Worm (Caenorhabditis elegans) whole organism, L4/young adult: Measurements from ENCODE around the gene msp-113.
"Not testable (repeated sequence)": the region's sequence is repeated elsewhere in the genome, so short reads cannot be mapped to it uniquely, and the experiment has no call there.

Source experiments
- W03F9.2 ChIP-seq: fragments of 150-350 bp; optimal IDR thresholded peaks from 2 replicates; lab custom pipeline; 2014; ENCODE audit warnings: missing biosample characterization, missing genetic modification characterization
- dao-5 ChIP-seq: sonication (generic microtip); optimal IDR thresholded peaks from 2 replicates; lab custom pipeline; 2016; ENCODE audit warnings: missing genotype, missing genetic modification characterization, moderate library complexity, missing compliant biosample characterization
- him-1 ChIP-seq: sonication (generic microtip); optimal IDR thresholded peaks from 2 replicates; lab custom pipeline; 2016; ENCODE audit warnings: missing genotype, missing genetic modification reagents, missing genetic modification characterization, missing compliant biosample characterization

The msp-113 gene

DNA sequence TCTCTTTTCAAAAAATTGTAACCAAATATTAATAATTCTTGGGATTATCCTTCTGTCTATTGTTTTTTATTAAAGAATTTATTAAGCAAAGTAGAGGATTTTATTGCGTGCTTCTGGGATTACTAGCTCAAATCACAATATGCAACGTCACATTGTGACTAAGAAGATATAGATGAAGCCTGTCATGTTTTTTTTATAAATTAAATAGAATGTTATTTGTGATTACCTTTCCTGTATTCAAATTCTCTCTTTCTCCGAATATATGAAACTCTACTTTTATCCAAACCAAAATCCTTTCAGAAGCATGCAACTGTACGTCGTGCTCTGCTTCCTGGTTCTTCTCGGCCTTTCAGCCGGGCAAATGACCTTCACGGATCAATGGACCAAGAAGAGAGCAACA is 7.2 kb upstream of the msp-113 start, which contains the start of gene nlp-47:
nlp-47 (plus strand) TSS at position 301 of the 400 bp plus-strand sequence.
- no peak for TF ChIP-seq W03F9.2 (tag; lab: Kevin White, UChicago)
- no peak for TF ChIP-seq him-1 (tag; lab: Kevin White, UChicago)
- no peak for TF ChIP-seq dao-5 (tag; lab: Kevin White, UChicago)

DNA sequence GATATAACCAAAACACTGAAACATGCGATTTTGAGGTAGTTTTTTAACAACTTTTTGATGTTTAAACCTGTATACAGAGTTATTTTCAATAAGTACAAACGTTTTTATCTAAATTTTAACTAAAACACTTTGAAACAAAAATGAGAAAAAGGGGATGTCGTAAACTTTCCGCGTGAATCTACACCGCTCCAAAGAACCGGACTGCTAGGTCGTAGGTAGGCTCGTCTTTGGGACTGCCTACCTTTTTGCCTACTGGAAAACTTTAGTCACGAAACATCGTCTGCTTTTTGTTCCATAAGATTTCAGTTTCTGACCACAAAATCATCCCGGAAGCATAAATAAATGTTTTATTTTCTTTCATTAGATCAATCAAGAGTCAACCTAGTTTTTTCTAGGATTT is 6.6 kb upstream of the msp-113 start:
- TF ChIP-seq W03F9.2 (tag; lab: Kevin White, UChicago) (no peak), dao-5 (tag; lab: Kevin White, UChicago) (no peak), him-1 (tag; lab: Kevin White, UChicago) (no peak)

DNA sequence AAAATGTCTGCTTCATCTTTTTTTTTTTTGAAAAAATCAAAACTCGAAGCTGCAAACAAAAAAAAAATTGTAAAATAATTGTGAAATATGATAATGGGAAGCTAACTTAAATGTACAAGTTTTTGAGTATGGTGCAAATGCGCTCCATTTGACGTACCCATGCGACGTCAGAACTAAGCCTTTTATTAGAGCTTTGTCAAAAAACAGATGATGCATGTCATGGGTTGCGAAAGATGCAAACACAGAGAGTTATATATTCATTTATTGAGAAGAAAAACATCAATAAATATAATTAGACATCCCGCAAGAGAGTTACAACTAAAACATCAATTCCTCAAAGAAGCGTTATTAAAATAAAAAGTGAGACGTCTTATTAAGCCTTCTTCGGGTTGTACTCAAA is 3.3 kb upstream of the msp-113 start:
- TF ChIP-seq W03F9.2 (tag; lab: Kevin White, UChicago) (no peak), dao-5 (tag; lab: Kevin White, UChicago) (no peak), him-1 (tag; lab: Kevin White, UChicago) (no peak)

DNA sequence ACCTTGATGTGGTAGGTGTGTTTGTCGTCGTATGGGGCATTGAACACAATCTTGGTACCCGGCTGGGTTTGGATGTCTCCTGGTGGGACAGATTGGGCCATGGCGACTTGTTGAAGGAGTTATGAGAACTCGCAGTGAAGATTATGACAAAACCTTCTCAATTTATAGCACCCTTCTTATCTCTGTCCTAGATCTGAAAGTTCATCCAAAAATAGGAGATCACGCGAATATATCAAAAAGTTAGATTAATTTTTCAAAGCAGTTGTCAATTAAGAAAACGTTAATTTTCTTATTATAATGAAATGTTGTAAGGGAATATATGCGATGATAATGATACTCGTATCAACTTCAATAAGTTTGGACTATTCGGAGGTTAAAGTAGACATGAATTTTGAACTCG is 2.5 kb upstream of the msp-113 start, which contains the start of gene msp-51:
msp-51 (minus strand) TSS at position 101 of the 400 bp plus-strand sequence.
- TF ChIP-seq dao-5, him-1, W03F9.2 (tag; lab: Kevin White, UChicago): not testable (repeated sequence)

DNA sequence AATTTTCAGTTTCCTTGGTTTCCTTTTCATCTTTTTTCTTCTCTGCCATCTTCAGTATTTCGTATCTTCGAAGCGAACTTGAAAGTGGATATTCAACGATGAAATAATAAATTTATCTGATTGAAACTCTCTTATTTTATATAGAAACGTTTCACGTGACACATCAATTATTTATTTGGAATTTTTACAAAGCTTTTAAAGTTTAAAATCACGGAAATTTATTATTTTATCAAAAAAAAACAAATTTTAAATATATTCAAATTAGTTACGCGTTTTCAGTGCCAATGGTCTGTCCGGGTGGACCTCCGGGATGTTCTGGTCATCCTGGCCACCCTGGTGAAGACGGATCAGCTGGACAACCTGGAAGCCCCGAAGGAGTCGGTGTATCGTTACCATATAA is 5.3 kb downstream of the msp-113 start, which contains the start of gene ZK354.7:
ZK354.7 (minus strand) TSS at position 101 of the 400 bp plus-strand sequence.
- TF ChIP-seq him-1 (tag; lab: Kevin White, UChicago) (no peak), dao-5 (tag; lab: Kevin White, UChicago) (no peak), W03F9.2 (tag; lab: Kevin White, UChicago) (no peak)

DNA sequence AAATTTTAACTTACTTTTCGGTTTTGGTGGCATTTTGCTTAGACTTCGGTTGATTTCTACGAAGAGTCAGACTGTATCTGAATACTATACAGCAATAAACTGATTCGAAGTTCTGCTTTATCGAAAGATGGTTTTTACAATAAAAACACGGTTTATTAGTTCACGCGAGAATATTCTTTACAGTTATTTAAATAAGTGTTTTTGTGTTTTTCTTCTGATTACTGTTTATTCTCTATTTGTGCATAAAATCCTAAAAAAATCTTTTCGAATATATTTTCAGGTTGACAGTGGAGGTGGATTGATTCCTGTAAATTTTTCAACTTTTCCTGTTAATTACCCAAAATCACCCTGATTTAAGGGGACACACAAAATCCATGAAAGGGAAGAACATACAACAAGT is 8.3 kb downstream of the msp-113 start, which contains the start of gene ZK354.8:
ZK354.8 (minus strand) TSS at position 101 of the 400 bp plus-strand sequence.
- TF ChIP-seq W03F9.2 (tag; lab: Kevin White, UChicago) (no peak), him-1 (tag; lab: Kevin White, UChicago) (no peak), dao-5 (tag; lab: Kevin White, UChicago) (no peak)

DNA sequence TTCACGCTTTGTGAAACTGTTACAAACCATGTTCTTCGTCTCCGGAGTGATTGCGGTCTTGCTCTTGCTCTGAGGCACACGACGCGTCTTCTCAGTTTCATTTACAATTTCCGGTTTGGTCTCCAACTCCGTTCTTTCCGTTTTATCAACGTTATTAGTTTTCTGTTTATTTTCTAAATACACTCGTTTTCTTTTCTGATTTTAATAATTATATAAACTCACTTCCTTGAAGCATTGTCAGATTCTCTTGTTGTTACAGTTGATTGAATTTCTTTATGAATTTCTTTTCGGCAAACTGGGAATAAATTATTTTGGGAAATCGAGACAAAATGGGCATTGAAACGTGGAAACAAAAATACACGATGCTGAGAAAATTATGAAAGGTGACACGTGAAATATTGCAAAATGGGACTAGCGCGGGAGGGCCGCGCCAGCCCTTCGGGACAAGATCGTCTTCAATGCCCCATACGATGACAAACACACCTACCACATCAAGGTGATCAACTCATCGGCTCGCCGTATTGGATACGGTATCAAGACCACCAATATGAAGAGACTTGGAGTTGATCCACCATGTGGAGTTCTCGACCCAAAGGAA is 10.4 kb downstream of the msp-113 start, which contains the start of the genes ZK354.9 and msp-58:
ZK354.9 (minus strand) TSS at position 101 of the 598 bp plus-strand sequence.
msp-58 (plus strand) TSS at position 548 of the 598 bp plus-strand sequence.
- TF ChIP-seq him-1, dao-5, W03F9.2 (tag; lab: Kevin White, UChicago): not testable (repeated sequence)

DNA sequence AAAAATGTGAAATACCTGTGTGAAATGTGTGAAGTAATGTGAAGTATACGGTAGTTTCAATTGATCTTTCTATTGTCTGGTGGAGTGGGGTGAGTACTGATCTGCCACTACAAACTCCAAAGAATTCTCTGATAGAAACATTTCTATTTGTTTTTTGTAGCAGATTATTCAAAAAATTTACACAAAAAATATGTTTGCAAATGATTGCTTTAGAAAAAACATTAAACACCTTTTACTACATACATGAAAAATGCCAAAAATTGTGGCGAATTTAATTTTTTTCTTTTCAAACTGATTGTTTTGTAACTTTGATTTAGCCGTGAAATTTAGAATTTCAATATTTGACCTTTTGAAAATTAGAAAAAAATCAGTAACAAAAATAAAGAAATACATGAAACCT is 12.0 kb downstream of the msp-113 start, which contains the start of gene ZK354.3:
ZK354.3 (plus strand) TSS at position 301 of the 400 bp plus-strand sequence.
- no peak for TF ChIP-seq W03F9.2 (tag; lab: Kevin White, UChicago)
- TF ChIP-seq dao-5 (tag; lab: Kevin White, UChicago) = no peak

DNA sequence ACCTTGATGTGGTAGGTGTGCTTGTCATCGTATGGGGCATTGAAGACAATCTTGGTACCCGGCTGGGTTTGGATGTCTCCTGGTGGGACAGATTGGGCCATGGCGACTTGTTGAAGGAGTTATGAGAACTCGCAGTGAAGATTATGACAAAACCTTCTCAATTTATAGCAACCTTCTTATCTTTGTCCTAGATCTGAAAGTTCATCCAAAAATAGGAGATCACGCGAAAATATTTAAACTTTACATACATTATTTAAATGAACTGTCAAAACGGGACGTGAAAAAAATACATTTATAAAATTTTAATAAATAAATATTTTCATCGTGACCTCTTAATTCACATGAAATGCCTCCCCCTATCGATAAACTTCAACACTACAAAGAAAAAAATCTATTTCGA is 15.2 kb downstream of the msp-113 start, which contains the start of the genes msp-59 and ZK354.2:
msp-59 (minus strand) TSS at position 101 of the 400 bp plus-strand sequence.
ZK354.2 (plus strand) TSS at position 395 of the 400 bp plus-strand sequence.
- not testable (repeated sequence) for TF ChIP-seq him-1, dao-5, W03F9.2 (tag; lab: Kevin White, UChicago)

DNA sequence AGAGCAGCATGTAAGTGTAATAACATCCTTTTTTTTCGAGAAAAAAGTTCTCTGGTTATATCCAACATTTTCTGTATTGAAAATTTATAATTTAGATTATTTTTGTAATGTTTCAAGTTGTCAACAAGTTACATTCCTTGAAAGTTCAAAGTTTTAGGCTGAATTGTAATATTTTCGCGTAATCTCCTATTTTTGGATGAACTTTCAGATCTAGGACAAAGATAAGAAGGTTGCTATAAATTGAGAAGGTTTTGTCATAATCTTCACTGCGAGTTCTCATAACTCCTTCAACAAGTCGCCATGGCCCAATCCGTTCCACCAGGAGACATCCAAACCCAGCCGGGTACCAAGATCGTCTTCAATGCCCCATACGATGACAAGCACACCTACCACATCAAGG is 18.5 kb downstream of the msp-113 start, which contains the start of gene msp-65:
msp-65 (plus strand) TSS at position 301 of the 400 bp plus-strand sequence.
- TF ChIP-seq W03F9.2, him-1, dao-5 (tag; lab: Kevin White, UChicago): not testable (repeated sequence)

DNA sequence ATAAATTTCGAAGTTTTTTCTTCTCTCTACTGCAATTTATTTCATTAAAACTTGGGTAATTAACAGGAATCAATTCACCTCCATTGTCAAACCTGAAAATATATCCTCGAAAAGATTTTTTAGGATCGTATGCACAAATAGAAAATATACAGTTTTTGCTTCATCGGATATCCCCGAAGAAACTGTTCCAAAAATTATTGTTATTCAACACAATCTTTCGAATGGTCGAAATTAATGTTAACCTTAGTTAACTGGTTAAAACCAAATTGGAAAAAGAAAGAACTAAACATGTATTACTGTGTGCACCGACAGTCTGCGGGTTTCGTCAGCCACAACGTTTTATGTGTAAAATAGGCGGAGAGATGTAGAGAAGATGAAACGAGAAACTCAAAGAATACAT is 19.3 kb downstream of the msp-113 start:
- no peak for TF ChIP-seq him-1 (tag; lab: Kevin White, UChicago)
- no peak for TF ChIP-seq W03F9.2 (tag; lab: Kevin White, UChicago)
- TF ChIP-seq dao-5 (tag; lab: Kevin White, UChicago) = no peak

DNA sequence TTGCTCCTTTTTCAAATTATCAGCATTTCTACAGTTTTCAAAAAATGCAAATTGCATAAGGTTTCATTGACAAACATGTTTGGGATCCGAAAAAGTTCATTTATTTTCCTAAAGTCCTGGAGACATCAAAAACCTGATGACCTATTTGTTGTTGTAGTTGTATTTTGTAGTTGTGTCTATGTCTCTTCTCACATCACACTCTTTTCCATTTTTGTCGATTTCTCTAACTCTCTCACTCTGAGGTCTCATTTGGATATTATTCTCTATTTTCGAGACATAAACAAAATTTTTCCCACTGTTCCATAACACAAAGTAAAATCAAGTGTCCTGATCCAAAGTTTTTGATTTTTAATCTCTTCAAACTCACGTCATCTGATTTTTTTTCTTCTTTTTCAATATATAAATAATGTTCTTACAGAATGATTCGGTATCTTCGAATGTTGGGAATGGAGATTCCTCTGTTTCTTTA is 21.1 kb downstream of the msp-113 start, which contains the start of gene slc-46A:
slc-46A (plus strand) TSS at position 419 of the 469 bp plus-strand sequence.
- TF ChIP-seq him-1 (tag; lab: Kevin White, UChicago) (no peak), W03F9.2 (tag; lab: Kevin White, UChicago) (no peak), dao-5 (tag; lab: Kevin White, UChicago) (no peak)

DNA sequence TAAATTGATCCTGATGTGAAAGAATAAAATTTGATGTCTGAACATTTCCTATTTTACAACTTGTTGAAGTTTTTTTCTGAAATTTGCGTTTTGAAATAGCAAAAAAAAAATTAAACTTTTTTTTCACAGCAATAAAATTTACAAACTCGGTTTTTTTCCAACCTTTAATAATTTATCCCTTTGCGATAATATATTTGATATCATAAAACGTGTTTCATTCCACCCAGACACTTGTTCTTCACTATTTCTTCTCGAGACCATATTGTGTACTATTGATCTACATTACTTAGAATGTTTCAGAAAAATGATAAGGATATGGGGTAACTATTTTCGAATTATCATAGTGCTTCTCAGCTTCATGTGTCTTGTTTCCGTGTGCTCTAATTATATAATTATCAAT is 28.4 kb downstream of the msp-113 start, which contains the start of gene Y4C6B.4:
Y4C6B.4 (plus strand) TSS at position 301 of the 400 bp plus-strand sequence.
- TF ChIP-seq him-1 (tag; lab: Kevin White, UChicago) (no peak), dao-5 (tag; lab: Kevin White, UChicago) (no peak), W03F9.2 (tag; lab: Kevin White, UChicago) (no peak)
